Worm (Caenorhabditis elegans): ENCODE measurements around the gene Y41G9A.17.

DNA sequence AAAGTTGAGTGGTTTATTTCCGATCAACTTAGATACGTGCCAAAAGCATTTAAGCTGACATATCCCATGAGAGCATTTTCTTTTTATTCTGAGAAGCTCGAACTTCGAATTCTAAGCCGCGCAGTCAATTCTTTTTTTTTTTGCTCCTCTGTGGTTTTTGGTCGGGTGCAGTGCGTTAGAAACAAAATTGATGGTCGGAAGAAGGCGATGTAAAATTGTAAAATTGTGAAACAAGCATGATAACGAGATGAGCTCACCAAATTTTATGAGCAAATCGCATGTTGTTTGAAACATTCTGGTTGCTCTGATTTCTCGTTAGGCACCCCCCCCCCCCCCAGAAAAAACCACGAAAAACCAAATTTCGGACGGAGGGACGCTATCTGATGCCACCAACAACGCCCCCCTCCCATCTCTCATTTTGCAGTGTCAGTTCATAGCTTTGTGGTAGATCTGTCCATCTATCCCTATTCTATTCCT lies 25.1 kb upstream of the Y41G9A.17 start, which contains the start of gene aqp-7:
- TF ChIP-seq pha-4 (tag; optimal IDR thresholded peaks at IDR 0.05) = no peak
- no peak for TF ChIP-seq nfya-1 (tag; optimal IDR thresholded peaks at IDR 0.05; ENCODE audit: borderline replicate concordance, insufficient read depth)
- no peak for TF ChIP-seq madf-3 (GFP tag; IDR thresholded peaks at IDR 0.05)
- TF ChIP-seq F57C9.4 (tag; optimal IDR thresholded peaks at IDR 0.05) = no peak
- TF ChIP-seq cebp-2 (GFP tag; IDR thresholded peaks at IDR 0.05) = no peak
- no peak for TF ChIP-seq ceh-27 (GFP tag; optimal IDR thresholded peaks at IDR 0.05)
- TF ChIP-seq nfyb-1 (GFP tag; IDR thresholded peaks at IDR 0.05) = no peak
- TF ChIP-seq ZK185.1 (tag; optimal IDR thresholded peaks at IDR 0.05; ENCODE audit: poor library complexity, severe bottlenecking) = no peak
- TF ChIP-seq ets-4 (GFP tag; optimal IDR thresholded peaks at IDR 0.05) = no peak

Data from whole organism, young adult.